Worm (Caenorhabditis elegans) whole organism, L1 larva: Measurements from ENCODE around the gene pcp-3.

Experiments
- C04F5.9 ChIP-seq: sonication (generic microtip); optimal IDR thresholded peaks from 2 replicates; lab custom pipeline; 2016; ENCODE audit warnings: missing genetic modification characterization, missing compliant biosample characterization
- C34B4.2 ChIP-seq: sonication (generic microtip); optimal IDR thresholded peaks from 2 replicates; lab custom pipeline; 2017; ENCODE audit warnings: mild to moderate bottlenecking, missing genetic modification characterization, missing compliant biosample characterization
- F16B12.6 ChIP-seq: fragments of 150-350 bp; optimal IDR thresholded peaks from 2 replicates; lab custom pipeline; 2014; ENCODE audit warnings: missing biosample characterization, missing genetic modification characterization
- aha-1 ChIP-seq: fragments of 150-350 bp; optimal IDR thresholded peaks from 2 replicates; lab custom pipeline; 2014; ENCODE audit warnings: missing biosample characterization, missing genetic modification characterization
- aly-2 ChIP-seq: fragments of 150-350 bp; optimal IDR thresholded peaks from 2 replicates; lab custom pipeline; 2014; ENCODE audit warnings: missing biosample characterization, missing genetic modification characterization
- blmp-1 ChIP-seq: fragments of 150-350 bp; optimal IDR thresholded peaks from 2 replicates; lab custom pipeline; 2014; ENCODE audit warnings: missing biosample characterization, missing genetic modification characterization
- ceh-63 ChIP-seq: fragments of 200-800 bp; sonication (Bioruptor generic); optimal IDR thresholded peaks from 2 replicates; lab custom pipeline; 2018; ENCODE audit warnings: mild to moderate bottlenecking, missing genetic modification characterization, missing compliant biosample characterization
- ceh-8 ChIP-seq: fragments of 200-800 bp; sonication (Bioruptor generic); optimal IDR thresholded peaks from 2 replicates; lab custom pipeline; 2018; ENCODE audit warnings: mild to moderate bottlenecking, missing genetic modification characterization, moderate library complexity, missing compliant biosample characterization
- ceh-82 ChIP-seq, 3 experiments: fragments of 150-350 bp in 1 of 3; sonication (generic microtip) in 2 of 3; optimal IDR thresholded peaks; 2 replicates each; lab custom pipeline; 2014 to 2017; ENCODE audit warnings: missing biosample characterization in 3 of 3, missing genetic modification characterization in 3 of 3
- ceh-88 ChIP-seq: fragments of 200-800 bp; sonication (Bioruptor generic); IDR thresholded peaks from 2 replicates; pipeline ENCODE4 v1.3.6; 2022; ENCODE audit warnings: missing genetic modification characterization, missing compliant biosample characterization
- ceh-90 ChIP-seq: sonication (generic microtip); optimal IDR thresholded peaks from 2 replicates; lab custom pipeline; 2016; ENCODE audit warnings: missing genetic modification characterization, missing compliant biosample characterization
- ces-1 ChIP-seq: fragments of 150-350 bp; optimal IDR thresholded peaks from 2 replicates; lab custom pipeline; 2014; ENCODE audit warnings: missing biosample characterization, missing genetic modification reagents, missing genetic modification characterization
- dpl-1 ChIP-seq, 3 experiments: fragments of 150-350 bp in 2 of 3; sonication (generic microtip) in 1 of 3; optimal IDR thresholded peaks; 2 replicates each; lab custom pipeline; 2014 to 2017; ENCODE audit warnings: missing biosample characterization in 3 of 3, missing genetic modification characterization in 3 of 3, missing genetic modification reagents in 3 of 3
- efl-1 ChIP-seq, 4 experiments: fragments of 150-350 bp; optimal IDR thresholded peaks in 3 of 4; peaks in 1 of 4; 1 replicate in 1 of 4; 2 replicates in 3 of 4; lab custom pipeline; 2014; ENCODE audit warnings: missing biosample characterization in 2 of 4, missing genetic modification characterization in 2 of 4, missing genetic modification reagents in 2 of 4
- efl-3 ChIP-seq: fragments of 200-800 bp; sonication (Bioruptor generic); optimal IDR thresholded peaks from 2 replicates; lab custom pipeline; 2018; ENCODE audit warnings: mild to moderate bottlenecking, missing genetic modification characterization, missing compliant biosample characterization
- egl-13 ChIP-seq: sonication (generic microtip); optimal IDR thresholded peaks from 2 replicates; lab custom pipeline; 2016; ENCODE audit warnings: missing genotype, missing genetic modification reagents, missing genetic modification characterization, missing compliant biosample characterization
- elt-2 ChIP-seq: sonication (generic microtip); optimal IDR thresholded peaks from 2 replicates; lab custom pipeline; 2016; ENCODE audit warnings: missing genetic modification characterization, mild to moderate bottlenecking, inconsistent platforms, missing compliant biosample characterization, missing genetic modification reagents
- fkh-10 ChIP-seq: sonication (generic microtip); optimal IDR thresholded peaks from 2 replicates; lab custom pipeline; 2017; ENCODE audit warnings: missing biosample characterization, missing genetic modification reagents, missing genetic modification characterization
- fkh-4 ChIP-seq: sonication (generic microtip); optimal IDR thresholded peaks from 2 replicates; lab custom pipeline; 2016; ENCODE audit warnings: missing compliant biosample characterization, missing genetic modification characterization, borderline replicate concordance
- grh-1 ChIP-seq: fragments of 200-800 bp; sonication (Bioruptor generic); IDR thresholded peaks from 2 replicates; pipeline ENCODE4 v1.3.6; 2022; ENCODE audit warnings: missing genetic modification reagents, missing genetic modification characterization, missing compliant biosample characterization
- hlh-4 ChIP-seq: sonication (generic microtip); optimal IDR thresholded peaks from 2 replicates; lab custom pipeline; 2016; ENCODE audit warnings: mild to moderate bottlenecking, missing genetic modification characterization, missing compliant biosample characterization
- jun-1 ChIP-seq: fragments of 150-350 bp; optimal IDR thresholded peaks from 2 replicates; lab custom pipeline; 2014; ENCODE audit warnings: missing biosample characterization, missing genetic modification reagents, missing genetic modification characterization
- lin-13 ChIP-seq: fragments of 150-350 bp; optimal IDR thresholded peaks from 2 replicates; lab custom pipeline; 2014; ENCODE audit warnings: missing biosample characterization, missing genetic modification reagents, missing genetic modification characterization
- lin-14 ChIP-seq: fragments of 200-800 bp; sonication (Bioruptor generic); optimal IDR thresholded peaks from 2 replicates; lab custom pipeline; 2018; ENCODE audit warnings: mild to moderate bottlenecking, missing genetic modification characterization, moderate library complexity, missing compliant biosample characterization
- lin-15B ChIP-seq: fragments of 150-350 bp; sonication (generic microtip); optimal IDR thresholded peaks from 3 replicates; lab custom pipeline; 2014; ENCODE audit warnings: missing biosample characterization, missing genetic modification characterization
- lin-35 ChIP-seq, 2 experiments: fragments of 150-350 bp; optimal IDR thresholded peaks; 2 replicates each; lab custom pipeline; 2014; ENCODE audit warnings: missing biosample characterization in 2 of 2, missing genetic modification characterization in 2 of 2, missing genetic modification reagents in 2 of 2
- lir-3 ChIP-seq: sonication (generic microtip); optimal IDR thresholded peaks from 2 replicates; lab custom pipeline; 2016; ENCODE audit warnings: mild to moderate bottlenecking, missing genetic modification characterization, moderate library complexity, missing compliant biosample characterization; ENCODE audit not compliant: poor library complexity
- lsy-2 ChIP-seq, 2 experiments: fragments of 150-350 bp; optimal IDR thresholded peaks; 2 replicates each; lab custom pipeline; 2014; ENCODE audit warnings: missing biosample characterization in 2 of 2, missing genetic modification characterization in 2 of 2
- mab-9 ChIP-seq: fragments of 200-800 bp; sonication (Bioruptor generic); IDR thresholded peaks from 2 replicates; pipeline ENCODE4 v1.3.6; 2022; ENCODE audit warnings: missing genetic modification reagents, missing genetic modification characterization, missing compliant biosample characterization
- mdl-1 ChIP-seq, 2 experiments: fragments of 150-350 bp; optimal IDR thresholded peaks; 2 replicates each; lab custom pipeline; 2014 to 2017; ENCODE audit warnings: missing biosample characterization in 2 of 2, missing genetic modification characterization in 2 of 2, inconsistent platforms in 1 of 2
- mef-2 ChIP-seq: fragments of 150-350 bp; optimal IDR thresholded peaks from 2 replicates; lab custom pipeline; 2014; ENCODE audit warnings: missing biosample characterization, missing genetic modification characterization
- mep-1 ChIP-seq: fragments of 150-350 bp; optimal IDR thresholded peaks from 2 replicates; lab custom pipeline; 2014; ENCODE audit warnings: missing biosample characterization, missing genetic modification characterization
- nhr-11 ChIP-seq: fragments of 150-350 bp; optimal IDR thresholded peaks from 2 replicates; lab custom pipeline; 2014; ENCODE audit warnings: missing biosample characterization, missing genetic modification characterization
- nhr-12 ChIP-seq: sonication (generic microtip); optimal IDR thresholded peaks from 2 replicates; lab custom pipeline; 2017; ENCODE audit warnings: missing biosample characterization, missing genetic modification characterization
- nhr-19 ChIP-seq: fragments of 200-800 bp; sonication (Bioruptor generic); conservative IDR thresholded peaks from 2 replicates; pipeline ENCODE4 v1.3.6; 2022; ENCODE audit warnings: missing genetic modification characterization, missing compliant biosample characterization
- nhr-20 ChIP-seq: sonication (generic microtip); optimal IDR thresholded peaks from 2 replicates; lab custom pipeline; 2016; ENCODE audit warnings: mild to moderate bottlenecking, missing genetic modification characterization, missing compliant biosample characterization
- nhr-237 ChIP-seq: fragments of 150-350 bp; optimal IDR thresholded peaks from 2 replicates; lab custom pipeline; 2014; ENCODE audit warnings: missing biosample characterization, missing genetic modification characterization
- nhr-47 ChIP-seq: sonication (generic microtip); optimal IDR thresholded peaks from 2 replicates; lab custom pipeline; 2016; ENCODE audit warnings: mild to moderate bottlenecking, missing genetic modification characterization, moderate library complexity, missing compliant biosample characterization
- nhr-71 ChIP-seq: sonication (generic microtip); optimal IDR thresholded peaks from 2 replicates; lab custom pipeline; 2016; ENCODE audit warnings: mild to moderate bottlenecking, missing genetic modification characterization, moderate library complexity, missing compliant biosample characterization
- nhr-77 ChIP-seq: fragments of 150-350 bp; optimal IDR thresholded peaks from 2 replicates; lab custom pipeline; 2014; ENCODE audit warnings: missing biosample characterization, missing genetic modification characterization
- nhr-84 ChIP-seq: sonication (generic microtip); optimal IDR thresholded peaks from 2 replicates; lab custom pipeline; 2017; ENCODE audit warnings: missing biosample characterization, missing genetic modification characterization
- pag-3 ChIP-seq: sonication (generic microtip); optimal IDR thresholded peaks from 2 replicates; lab custom pipeline; 2017; ENCODE audit warnings: missing genetic modification characterization, mild to moderate bottlenecking, missing compliant biosample characterization, antibody characterized with exemption, borderline replicate concordance; ENCODE audit not compliant: insufficient read depth
- skn-1 ChIP-seq: fragments of 150-350 bp; optimal IDR thresholded peaks from 2 replicates; lab custom pipeline; 2014; ENCODE audit warnings: missing biosample characterization, missing genetic modification characterization
- snu-23 ChIP-seq: sonication (generic microtip); optimal IDR thresholded peaks from 2 replicates; lab custom pipeline; 2016; ENCODE audit warnings: missing genetic modification characterization, missing compliant biosample characterization
- sox-4 ChIP-seq: sonication (generic microtip); optimal IDR thresholded peaks from 2 replicates; lab custom pipeline; 2016; ENCODE audit warnings: missing genetic modification characterization, missing compliant biosample characterization
- sup-37 ChIP-seq: fragments of 200-800 bp; sonication (Bioruptor generic); optimal IDR thresholded peaks from 2 replicates; lab custom pipeline; 2018; ENCODE audit warnings: mild to moderate bottlenecking, missing genetic modification characterization, missing compliant biosample characterization
- swsn-7 ChIP-seq: sonication (generic microtip); optimal IDR thresholded peaks from 2 replicates; lab custom pipeline; 2016; ENCODE audit warnings: missing genetic modification characterization, missing compliant biosample characterization
- tlp-1 ChIP-seq: fragments of 150-350 bp; optimal IDR thresholded peaks from 2 replicates; lab custom pipeline; 2014; ENCODE audit warnings: missing biosample characterization, missing genetic modification characterization
- unc-62 ChIP-seq: fragments of 150-350 bp; optimal IDR thresholded peaks from 2 replicates; lab custom pipeline; 2014; ENCODE audit warnings: missing biosample characterization, missing genetic modification reagents, missing genetic modification characterization
- unc-86 ChIP-seq: sonication (generic microtip); optimal IDR thresholded peaks from 2 replicates; lab custom pipeline; 2016; ENCODE audit warnings: missing genetic modification characterization, missing compliant biosample characterization
- xbp-1 ChIP-seq: sonication (generic microtip); optimal IDR thresholded peaks from 2 replicates; lab custom pipeline; 2016; ENCODE audit warnings: missing genetic modification characterization, missing compliant biosample characterization
- zag-1 ChIP-seq: fragments of 150-350 bp; optimal IDR thresholded peaks from 2 replicates; lab custom pipeline; 2014; ENCODE audit warnings: missing biosample characterization, missing genetic modification characterization
- ztf-11 ChIP-seq, 2 experiments: sonication (generic microtip); optimal IDR thresholded peaks; 2 replicates each; lab custom pipeline; 2016 to 2017; ENCODE audit warnings: missing genetic modification characterization in 2 of 2, missing biosample characterization in 1 of 2, missing compliant biosample characterization in 1 of 2

Gene pcp-3

ce11 chrIV:9107464-9107863 lies 51.4 kb downstream of the pcp-3 start:
- TF ChIP-seq sup-37 (GFP tag; lab: Kevin White, UChicago): no peak
- no peak for TF ChIP-seq jun-1
- TF ChIP-seq C34B4.2: no peak
- no peak for TF ChIP-seq zag-1 (tag; lab: Kevin White, UChicago)
- TF ChIP-seq nhr-19 (GFP tag; lab: Robert Waterston, UW): no peak
- no peak for TF ChIP-seq tlp-1 (tag; lab: Kevin White, UChicago)
- no peak for TF ChIP-seq unc-86 (tag; lab: Kevin White, UChicago)
- TF ChIP-seq nhr-11 (tag; lab: Kevin White, UChicago): no peak
- peak; percentile 39 for TF ChIP-seq nhr-77 (tag; lab: Kevin White, UChicago)
- no peak for TF ChIP-seq ceh-8
- peak; percentile 57 for TF ChIP-seq blmp-1
- no peak for TF ChIP-seq ces-1 (GFP tag; lab: Kevin White, UChicago)
- TF ChIP-seq lin-35 (GFP tag; optimal IDR thresholded peaks at IDR 0.05; lab: Kevin White, UChicago): peak; percentile 43 to 66
- TF ChIP-seq efl-3 (GFP tag; lab: Kevin White, UChicago): no peak
- peak; percentile 41 for TF ChIP-seq skn-1 (tag; lab: Kevin White, UChicago)
- peak; percentile 48 for TF ChIP-seq snu-23 (GFP tag; lab: Kevin White, UChicago)
- TF ChIP-seq ceh-82 (tag; optimal IDR thresholded peaks at IDR 0.05; lab: Kevin White, UChicago): no peak
- peak; percentile 43 for TF ChIP-seq lin-15B
- TF ChIP-seq mef-2: no peak
- no peak for TF ChIP-seq swsn-7 (tag; lab: Kevin White, UChicago)
- peak; percentile 65 for TF ChIP-seq mep-1 (tag; lab: Kevin White, UChicago)
- TF ChIP-seq xbp-1 (tag; lab: Kevin White, UChicago): peak; percentile 26
- peak; percentile 72 for TF ChIP-seq lin-14 (GFP tag; lab: Kevin White, UChicago)
- no peak for TF ChIP-seq nhr-84 (tag; lab: Kevin White, UChicago)
- peak; percentile 8 to 57 for TF ChIP-seq lsy-2 (tag; optimal IDR thresholded peaks at IDR 0.05; lab: Kevin White, UChicago)
- no peak for TF ChIP-seq lir-3 (tag; lab: Kevin White, UChicago)
- TF ChIP-seq mab-9 (GFP tag; lab: Robert Waterston, UW): no peak
- no peak for TF ChIP-seq egl-13 (tag; lab: Kevin White, UChicago)
- no peak for TF ChIP-seq ztf-11 (tag; optimal IDR thresholded peaks at IDR 0.05; lab: Kevin White, UChicago)
- no peak for TF ChIP-seq aly-2
- TF ChIP-seq nhr-47: no peak
- no peak for TF ChIP-seq lin-13 (GFP tag; lab: Kevin White, UChicago)
- TF ChIP-seq ceh-90: no peak
- TF ChIP-seq ceh-88: no peak
- TF ChIP-seq hlh-4 (tag; lab: Kevin White, UChicago): no peak
- TF ChIP-seq nhr-71 (tag; lab: Kevin White, UChicago): peak; percentile 49
- no peak for TF ChIP-seq elt-2
- TF ChIP-seq nhr-237 (tag; lab: Kevin White, UChicago): no peak
- no peak for TF ChIP-seq pag-3 (tag; lab: Kevin White, UChicago)
- TF ChIP-seq nhr-20 (tag; lab: Kevin White, UChicago): peak; percentile 5
- no peak for TF ChIP-seq unc-62 (GFP tag; lab: Kevin White, UChicago)
- TF ChIP-seq sox-4: no peak
- no peak for TF ChIP-seq nhr-12
- peak; percentile 36 to 53 for TF ChIP-seq efl-1 (optimal IDR thresholded peaks at IDR 0.05; lab: Kevin White, UChicago)
- TF ChIP-seq efl-1 (GFP tag; optimal IDR thresholded peaks at IDR 0.05 in 1 of 2; lab: Kevin White, UChicago): peak; percentile 39 to 51
- peak; percentile 17 for TF ChIP-seq F16B12.6 (tag; lab: Kevin White, UChicago)
- no peak for TF ChIP-seq fkh-10
- no peak for TF ChIP-seq ceh-63 (GFP tag; lab: Kevin White, UChicago)
- no peak for TF ChIP-seq fkh-4 (tag; lab: Kevin White, UChicago)
- no peak for TF ChIP-seq grh-1
- no peak for TF ChIP-seq mdl-1 (tag; optimal IDR thresholded peaks at IDR 0.05; lab: Kevin White, UChicago)
- no peak for TF ChIP-seq aha-1 (tag; lab: Kevin White, UChicago)
- peak in 2 of 3 experiments; percentile 38 to 64 for TF ChIP-seq dpl-1 (GFP tag; optimal IDR thresholded peaks at IDR 0.05; lab: Kevin White, UChicago)
- no peak for TF ChIP-seq C04F5.9 (tag; lab: Kevin White, UChicago)
